Fruit fly (Drosophila melanogaster): ENCODE results near the gene Nepl21.

dm6 chr3R:28843776-28844610 lies 39.5 kb upstream of the Nepl21 start:
- no peak for TF ChIP-seq Mnt (GFP tag; optimal IDR thresholded peaks at IDR 0.05)
- TF ChIP-seq toe (GFP tag; optimal IDR thresholded peaks at IDR 0.05): no peak
- TF ChIP-seq cnc (optimal IDR thresholded peaks at IDR 0.05): no peak
- no peak for TF ChIP-seq CG5204 (GFP tag; optimal IDR thresholded peaks at IDR 0.05)
